Fruit fly (Drosophila melanogaster) whole organism, embryonic: ENCODE results near the gene SclB.

Source experiments
- CG11504 ChIP-seq: fragments of 200-800 bp; sonication (Bioruptor generic); optimal IDR thresholded peaks from 3 replicates; lab custom pipeline; 2019; ENCODE audit warnings: missing biosample characterization, mild to moderate bottlenecking, missing genetic modification characterization, moderate library complexity
- CG1832 ChIP-seq: fragments of 200-800 bp; sonication (Bioruptor generic); optimal IDR thresholded peaks from 2 replicates; lab custom pipeline; 2017; ENCODE audit warnings: missing biosample characterization, mild to moderate bottlenecking, missing genetic modification characterization, inconsistent platforms
- CG2116 ChIP-seq: fragments of 200-800 bp; sonication (Bioruptor generic); optimal IDR thresholded peaks from 3 replicates; lab custom pipeline; 2018; ENCODE audit warnings: missing biosample characterization, mild to moderate bottlenecking, missing genetic modification characterization
- CG30403 ChIP-seq: fragments of 200-800 bp; sonication (Bioruptor generic); optimal IDR thresholded peaks from 3 replicates; lab custom pipeline; 2016; ENCODE audit warnings: missing biosample characterization, missing genetic modification characterization
- CG3065 ChIP-seq: fragments of 200-800 bp; sonication (Bioruptor generic); optimal IDR thresholded peaks from 2 replicates; lab custom pipeline; 2016; ENCODE audit warnings: missing biosample characterization, missing genetic modification characterization
- CG7928 ChIP-seq: fragments of 200-800 bp; sonication (Bioruptor generic); optimal IDR thresholded peaks from 2 replicates; lab custom pipeline; 2017; ENCODE audit warnings: missing biosample characterization, mild to moderate bottlenecking, missing genetic modification characterization
- Eip74EF ChIP-seq, 2 experiments: fragments of 200-800 bp in 1 of 2; fragments of >200 bp in 1 of 2; sonication (Bioruptor generic) in 1 of 2; optimal IDR thresholded peaks; 2 replicates each; lab custom pipeline; 2017 to 2019; ENCODE audit warnings: missing biosample characterization in 2 of 2, missing genetic modification characterization in 2 of 2, mild to moderate bottlenecking in 1 of 2, moderate library complexity in 1 of 2
- Sin3A ChIP-seq: fragments of >200 bp; optimal IDR thresholded peaks from 2 replicates; lab custom pipeline; 2018
- ato ChIP-seq: fragments of 200-800 bp; sonication (Bioruptor generic); IDR thresholded peaks from 2 replicates; pipeline ENCODE4 v1.3.6; 2022; ENCODE audit warnings: missing biosample characterization, missing genetic modification characterization; ENCODE audit not compliant: partially characterized antibody
- bbx ChIP-seq: fragments of 200-800 bp; sonication (Bioruptor generic); IDR thresholded peaks from 2 replicates; pipeline ENCODE4 v1.3.6; 2022; ENCODE audit warnings: missing biosample characterization, missing genetic modification characterization; ENCODE audit not compliant: partially characterized antibody
- kay ChIP-seq: fragments of 200-800 bp; sonication (Bioruptor generic); optimal IDR thresholded peaks from 2 replicates; lab custom pipeline; 2016; ENCODE audit warnings: missing biosample characterization, missing genetic modification characterization
- tin ChIP-seq: fragments of 200-800 bp; sonication (Bioruptor generic); optimal IDR thresholded peaks from 3 replicates; lab custom pipeline; 2016; ENCODE audit warnings: missing biosample characterization, missing genetic modification characterization
- ttk ChIP-seq: fragments of 200-800 bp; sonication (Bioruptor generic); IDR thresholded peaks from 2 replicates; pipeline ENCODE4 v2.1.2; 2022; ENCODE audit warnings: missing biosample characterization, missing genetic modification characterization

DNA sequence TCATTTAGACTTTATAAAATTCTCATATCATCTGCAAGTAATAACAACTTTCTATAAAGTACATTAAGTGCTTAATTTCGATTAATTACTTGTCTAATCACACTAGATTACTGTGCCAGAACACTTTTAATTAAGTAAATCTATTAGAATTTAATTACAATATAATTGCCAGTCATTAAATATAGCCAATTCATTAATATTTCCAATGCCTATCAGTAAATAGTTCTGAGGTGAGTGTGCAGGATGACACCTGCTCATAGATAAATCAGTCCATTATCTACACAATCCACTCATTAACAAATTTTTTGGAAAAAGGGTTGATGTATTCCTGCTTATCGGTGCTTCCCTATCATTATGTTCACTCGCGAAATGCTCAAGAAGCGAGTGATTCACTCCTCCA lies 46.9 kb downstream of the SclB start:
- no peak for TF ChIP-seq bbx
- TF ChIP-seq CG3065, result no peak
- TF ChIP-seq ttk (GFP tag; lab: Robert Waterston, UW), result no peak
- no peak for TF ChIP-seq Eip74EF (GFP tag; optimal IDR thresholded peaks at IDR 0.05; lab: Kevin White, UChicago)
- no peak for TF ChIP-seq tin (GFP tag; lab: Kevin White, UChicago)
- TF ChIP-seq CG30403, result no peak
- TF ChIP-seq ato, result no peak
- TF ChIP-seq CG1832 (GFP tag; lab: Kevin White, UChicago), result no peak
- no peak for TF ChIP-seq kay
- TF ChIP-seq CG7928 (GFP tag; lab: Kevin White, UChicago), result no peak
- no peak for TF ChIP-seq CG11504 (tag; lab: Kevin White, UChicago)
- TF ChIP-seq Sin3A (lab: Kevin White, UChicago), result no peak
- no peak for TF ChIP-seq CG2116 (GFP tag; lab: Kevin White, UChicago)
